Worm (Caenorhabditis elegans) whole organism, early embryonic: ENCODE measurements around the gene pssy-1.

ENCODE experiments used
- F13C5.2 ChIP-seq: sonication (generic microtip); optimal IDR thresholded peaks from 2 replicates; lab custom pipeline; 2017; ENCODE audit warnings: mild to moderate bottlenecking, missing genetic modification characterization, inconsistent platforms, missing compliant biosample characterization
- aly-1 ChIP-seq: sonication (generic microtip); optimal IDR thresholded peaks from 2 replicates; lab custom pipeline; 2016; ENCODE audit warnings: missing genetic modification characterization, missing compliant biosample characterization
- ama-1 ChIP-seq: fragments of 150-350 bp; optimal IDR thresholded peaks from 2 replicates; lab custom pipeline; 2014
- ceh-13 ChIP-seq: fragments of 200-800 bp; sonication (Bioruptor generic); optimal IDR thresholded peaks from 2 replicates; lab custom pipeline; 2018; ENCODE audit warnings: mild to moderate bottlenecking, missing genetic modification characterization, missing compliant biosample characterization
- ceh-36 ChIP-seq: sonication (generic microtip); optimal IDR thresholded peaks from 2 replicates; lab custom pipeline; 2016; ENCODE audit warnings: missing genetic modification characterization, inconsistent platforms, missing compliant biosample characterization
- flt-1 ChIP-seq: fragments of 200-800 bp; sonication (Bioruptor generic); IDR thresholded peaks from 2 replicates; pipeline ENCODE4 v1.3.6; 2022; ENCODE audit warnings: missing genetic modification characterization, missing compliant biosample characterization
- hmbx-1 ChIP-seq: sonication (generic microtip); optimal IDR thresholded peaks from 2 replicates; lab custom pipeline; 2016; ENCODE audit warnings: mild to moderate bottlenecking, missing genetic modification characterization, missing compliant biosample characterization
- hmg-4 ChIP-seq: fragments of 200-800 bp; sonication (Bioruptor generic); optimal IDR thresholded peaks from 2 replicates; lab custom pipeline; 2018; ENCODE audit warnings: mild to moderate bottlenecking, missing genetic modification characterization, missing compliant biosample characterization
- hnd-1 ChIP-seq: sonication (generic microtip); optimal IDR thresholded peaks from 2 replicates; lab custom pipeline; 2016; ENCODE audit warnings: missing genetic modification characterization, missing compliant biosample characterization
- pes-1 ChIP-seq: fragments of 200-800 bp; sonication (Bioruptor generic); IDR thresholded peaks from 2 replicates; pipeline ENCODE4 v1.3.6; 2022; ENCODE audit warnings: missing genetic modification reagents, missing genetic modification characterization, missing compliant biosample characterization
- scrt-1 ChIP-seq: fragments of 200-800 bp; sonication (Bioruptor generic); IDR thresholded peaks from 2 replicates; pipeline ENCODE4 v1.3.6; 2022; ENCODE audit warnings: missing genetic modification characterization, missing compliant biosample characterization
- tbx-11 ChIP-seq: fragments of 200-800 bp; sonication (Bioruptor generic); IDR thresholded peaks from 2 replicates; pipeline ENCODE4 v1.3.6; 2022; ENCODE audit warnings: missing genetic modification characterization, missing compliant biosample characterization
- tbx-37 ChIP-seq: fragments of 200-800 bp; sonication (Bioruptor generic); conservative IDR thresholded peaks from 2 replicates; pipeline ENCODE4 v1.3.6; 2022; ENCODE audit warnings: missing genetic modification reagents, missing genetic modification characterization, missing compliant biosample characterization
- tra-4 ChIP-seq: sonication (generic microtip); optimal IDR thresholded peaks from 2 replicates; lab custom pipeline; 2017; ENCODE audit warnings: missing genetic modification characterization, missing compliant biosample characterization

- TF ChIP-seq pes-1 (GFP tag; lab: Robert Waterston, UW): no peak
- TF ChIP-seq tbx-37 (GFP tag; lab: Robert Waterston, UW): no peak
- TF ChIP-seq ama-1 (lab: Kevin White, UChicago): no peak
- no peak for TF ChIP-seq ceh-13
- no peak for TF ChIP-seq hnd-1 (tag; lab: Kevin White, UChicago)
- no peak for TF ChIP-seq F13C5.2 (tag; lab: Kevin White, UChicago)
- TF ChIP-seq hmbx-1: no peak
- no peak for TF ChIP-seq tbx-11 (GFP tag; lab: Robert Waterston, UW)
- TF ChIP-seq aly-1 (tag; lab: Kevin White, UChicago): no peak
- no peak for TF ChIP-seq flt-1 (GFP tag; lab: Robert Waterston, UW)
- TF ChIP-seq hmg-4 (GFP tag; lab: Kevin White, UChicago): no peak
- no peak for TF ChIP-seq ceh-36 (tag; lab: Kevin White, UChicago)
- TF ChIP-seq tra-4 (tag; lab: Kevin White, UChicago): no peak
- no peak for TF ChIP-seq scrt-1 (GFP tag; lab: Robert Waterston, UW)
These were observed 2.9 kb upstream of the pssy-1 start for ce11 chrX:9962535-9962934.
